Fruit fly (Drosophila melanogaster) whole organism, embryonic: ENCODE data around the gene Rfx.

Experiments used
- Atf-2 ChIP-seq: fragments of 200-800 bp; sonication (Bioruptor generic); optimal IDR thresholded peaks from 2 replicates; lab custom pipeline; 2016; ENCODE audit warnings: missing biosample characterization, missing genetic modification characterization
- B-H2 ChIP-seq: fragments of 200-800 bp; sonication (Bioruptor generic); optimal IDR thresholded peaks from 2 replicates; lab custom pipeline; 2018; ENCODE audit warnings: missing biosample characterization, mild to moderate bottlenecking, missing genetic modification characterization
- Bgb ChIP-seq: fragments of 200-800 bp; sonication (Bioruptor generic); IDR thresholded peaks from 2 replicates; pipeline ENCODE4 v1.3.6; 2022; ENCODE audit warnings: missing biosample characterization, missing genetic modification characterization; ENCODE audit not compliant: partially characterized antibody
- CG10366 ChIP-seq: fragments of 200-800 bp; sonication (Bioruptor generic); IDR thresholded peaks from 2 replicates; pipeline ENCODE4 v1.3.6; 2022; ENCODE audit warnings: missing biosample characterization, missing genetic modification characterization
- CG10431 ChIP-seq: fragments of 200-800 bp; sonication (Bioruptor generic); optimal IDR thresholded peaks from 3 replicates; lab custom pipeline; 2018; ENCODE audit warnings: missing biosample characterization, mild to moderate bottlenecking, missing genetic modification characterization
- CG10979 ChIP-seq: fragments of 200-800 bp; sonication (Bioruptor generic); optimal IDR thresholded peaks from 2 replicates; lab custom pipeline; 2018; ENCODE audit warnings: missing biosample characterization, mild to moderate bottlenecking, missing genetic modification characterization, moderate library complexity
- CG12155 ChIP-seq: fragments of 200-800 bp; sonication (Bioruptor generic); optimal IDR thresholded peaks from 3 replicates; lab custom pipeline; 2016; ENCODE audit warnings: missing biosample characterization, missing genetic modification characterization
- CG17186 ChIP-seq: fragments of 200-800 bp; sonication (Bioruptor generic); optimal IDR thresholded peaks from 3 replicates; lab custom pipeline; 2017; ENCODE audit warnings: missing biosample characterization, missing genetic modification reagents, missing genetic modification characterization
- CG17802 ChIP-seq: fragments of 200-800 bp; sonication (Bioruptor generic); optimal IDR thresholded peaks from 2 replicates; lab custom pipeline; 2018; ENCODE audit warnings: missing biosample characterization, mild to moderate bottlenecking, missing genetic modification characterization, moderate library complexity
- CG2116 ChIP-seq: fragments of 200-800 bp; sonication (Bioruptor generic); optimal IDR thresholded peaks from 3 replicates; lab custom pipeline; 2018; ENCODE audit warnings: missing biosample characterization, mild to moderate bottlenecking, missing genetic modification characterization
- CG30020 ChIP-seq: fragments of 200-800 bp; optimal IDR thresholded peaks from 2 replicates; lab custom pipeline; 2019; ENCODE audit warnings: missing biosample characterization, mild to moderate bottlenecking, missing genetic modification characterization, moderate library complexity
- CG31365 ChIP-seq: fragments of 200-800 bp; sonication (Bioruptor generic); optimal IDR thresholded peaks from 2 replicates; lab custom pipeline; 2018; ENCODE audit warnings: missing biosample characterization, mild to moderate bottlenecking, missing genetic modification characterization
- CG31388 ChIP-seq: fragments of 200-800 bp; sonication (Bioruptor generic); optimal IDR thresholded peaks from 2 replicates; lab custom pipeline; 2016; ENCODE audit warnings: missing biosample characterization, missing genetic modification characterization
- CG3281 ChIP-seq: fragments of 200-800 bp; sonication (Bioruptor generic); optimal IDR thresholded peaks from 3 replicates; lab custom pipeline; 2017; ENCODE audit warnings: missing biosample characterization, mild to moderate bottlenecking, missing genetic modification characterization
- CG33213 ChIP-seq: fragments of 200-800 bp; sonication (Bioruptor generic); optimal IDR thresholded peaks from 3 replicates; lab custom pipeline; 2016; ENCODE audit warnings: missing biosample characterization, missing genetic modification characterization
- CG4282 ChIP-seq: fragments of 200-800 bp; sonication (Bioruptor generic); optimal IDR thresholded peaks from 2 replicates; lab custom pipeline; 2016; ENCODE audit warnings: missing biosample characterization, missing genetic modification characterization
- CG5245 ChIP-seq: fragments of 200-800 bp; sonication (Bioruptor generic); optimal IDR thresholded peaks from 3 replicates; lab custom pipeline; 2016; ENCODE audit warnings: missing biosample characterization, missing genetic modification characterization
- CG7745 ChIP-seq: fragments of 200-800 bp; sonication (Bioruptor generic); optimal IDR thresholded peaks from 2 replicates; lab custom pipeline; 2018; ENCODE audit warnings: missing biosample characterization, mild to moderate bottlenecking, missing genetic modification characterization, moderate library complexity
- CG8281 ChIP-seq: fragments of 200-800 bp; sonication (Bioruptor generic); optimal IDR thresholded peaks from 2 replicates; lab custom pipeline; 2018; ENCODE audit warnings: missing biosample characterization, mild to moderate bottlenecking, missing genetic modification characterization, moderate library complexity
- Dad ChIP-seq: fragments of 200-800 bp; sonication (Bioruptor generic); optimal IDR thresholded peaks from 3 replicates; lab custom pipeline; 2016; ENCODE audit warnings: missing biosample characterization, missing genetic modification characterization
- Kr ChIP-seq: fragments of 200-800 bp; sonication (Bioruptor generic); optimal IDR thresholded peaks from 2 replicates; lab custom pipeline; 2017; ENCODE audit warnings: missing biosample characterization, mild to moderate bottlenecking, missing genetic modification characterization
- Lim3 ChIP-seq: fragments of 200-800 bp; sonication (Bioruptor generic); IDR thresholded peaks from 2 replicates; pipeline ENCODE4 v1.3.6; 2022; ENCODE audit warnings: missing biosample characterization, missing genetic modification characterization
- Mrtf ChIP-seq: fragments of 200-800 bp; sonication (Bioruptor generic); IDR thresholded peaks from 3 replicates; pipeline ENCODE4 v1.3.6; 2022; ENCODE audit warnings: missing biosample characterization, missing genetic modification characterization
- NFAT ChIP-seq: fragments of 200-800 bp; sonication (Bioruptor generic); IDR thresholded peaks from 2 replicates; pipeline ENCODE4 v1.3.6; 2022; ENCODE audit warnings: missing biosample characterization, missing genetic modification characterization
- NK7.1 ChIP-seq: fragments of 200-800 bp; sonication (Bioruptor generic); optimal IDR thresholded peaks from 3 replicates; lab custom pipeline; 2016; ENCODE audit warnings: missing biosample characterization, missing genetic modification characterization
- Opbp ChIP-seq: fragments of 200-800 bp; sonication (Bioruptor generic); IDR thresholded peaks from 3 replicates; pipeline ENCODE4 v1.3.6; 2022; ENCODE audit warnings: missing biosample characterization, missing genetic modification characterization; ENCODE audit not compliant: partially characterized antibody
- Sox102F ChIP-seq: fragments of 200-800 bp; sonication (Bioruptor generic); optimal IDR thresholded peaks from 2 replicates; lab custom pipeline; 2018; ENCODE audit warnings: missing biosample characterization, mild to moderate bottlenecking, missing genetic modification characterization, moderate library complexity
- TFAM ChIP-seq: fragments of 200-800 bp; sonication (Bioruptor generic); optimal IDR thresholded peaks from 2 replicates; lab custom pipeline; 2017; ENCODE audit warnings: missing biosample characterization, missing genetic modification characterization, inconsistent platforms
- Trl ChIP-seq, 3 experiments: fragments of >200 bp in 2 of 3; fragments of 200-800 bp in 1 of 3; sonication (Bioruptor generic) in 1 of 3; optimal IDR thresholded peaks; 2 replicates in 1 of 3; 3 replicates in 2 of 3; lab custom pipeline; 2016 to 2017; ENCODE audit warnings: missing biosample characterization in 1 of 3, missing genetic modification characterization in 1 of 3
- Usf ChIP-seq: fragments of 200-800 bp; sonication (Bioruptor generic); optimal IDR thresholded peaks from 2 replicates; lab custom pipeline; 2017; ENCODE audit warnings: missing genotype, missing biosample characterization, missing genetic modification characterization
- cas ChIP-seq: fragments of 200-800 bp; sonication (Bioruptor generic); IDR thresholded peaks from 2 replicates; pipeline ENCODE4 v1.3.6; 2022; ENCODE audit warnings: missing biosample characterization, missing genetic modification characterization
- chn ChIP-seq: fragments of 200-800 bp; sonication (Bioruptor generic); optimal IDR thresholded peaks from 2 replicates; lab custom pipeline; 2016; ENCODE audit warnings: missing biosample characterization, missing genetic modification characterization
- cwo ChIP-seq: fragments of 200-800 bp; sonication (Bioruptor generic); optimal IDR thresholded peaks from 3 replicates; lab custom pipeline; 2017; ENCODE audit warnings: missing biosample characterization, missing genetic modification characterization, mild to moderate bottlenecking, moderate library complexity, missing genetic modification reagents
- danr ChIP-seq: fragments of 200-800 bp; sonication (Bioruptor generic); IDR thresholded peaks from 2 replicates; pipeline ENCODE4 v1.3.6; 2022; ENCODE audit warnings: missing biosample characterization, missing genetic modification characterization
- fd96Cb ChIP-seq: fragments of 200-800 bp; sonication (Bioruptor generic); optimal IDR thresholded peaks from 2 replicates; lab custom pipeline; 2018; ENCODE audit warnings: missing biosample characterization, mild to moderate bottlenecking, missing genetic modification characterization, moderate library complexity
- gro ChIP-seq: fragments of 200-800 bp; sonication (Bioruptor generic); optimal IDR thresholded peaks from 2 replicates; lab custom pipeline; 2016; ENCODE audit warnings: missing biosample characterization, missing genetic modification characterization
- h ChIP-seq: fragments of >200 bp; optimal IDR thresholded peaks from 2 replicates; lab custom pipeline; 2017
- hb ChIP-seq: fragments of 200-800 bp; sonication (Bioruptor generic); IDR thresholded peaks from 3 replicates; pipeline ENCODE4 v1.3.6; 2022; ENCODE audit warnings: missing biosample characterization, missing genetic modification characterization; ENCODE audit not compliant: partially characterized antibody
- inv ChIP-seq: fragments of 200-800 bp; sonication (Bioruptor generic); IDR thresholded peaks from 2 replicates; pipeline ENCODE4 v1.3.6; 2022; ENCODE audit warnings: missing biosample characterization, missing genetic modification characterization; ENCODE audit not compliant: partially characterized antibody
- jigr1 ChIP-seq: fragments of 200-800 bp; sonication (Bioruptor generic); IDR thresholded peaks from 3 replicates; pipeline ENCODE4 v1.3.6; 2022; ENCODE audit warnings: missing biosample characterization, missing genetic modification characterization
- jumu ChIP-seq: fragments of 200-800 bp; sonication (Bioruptor generic); optimal IDR thresholded peaks from 3 replicates; lab custom pipeline; 2016; ENCODE audit warnings: missing biosample characterization, missing genetic modification characterization
- nmo ChIP-seq: fragments of 200-800 bp; sonication (Bioruptor generic); optimal IDR thresholded peaks from 2 replicates; lab custom pipeline; 2018; ENCODE audit warnings: missing biosample characterization, mild to moderate bottlenecking, missing genetic modification characterization, moderate library complexity
- nom ChIP-seq: fragments of 200-800 bp; sonication (Bioruptor generic); optimal IDR thresholded peaks from 2 replicates; lab custom pipeline; 2017; ENCODE audit warnings: missing biosample characterization, missing genetic modification characterization, mild to moderate bottlenecking, moderate library complexity, missing genetic modification reagents
- onecut ChIP-seq: fragments of 200-800 bp; sonication (Bioruptor generic); IDR thresholded peaks from 2 replicates; pipeline ENCODE4 v1.3.6; 2022; ENCODE audit warnings: missing biosample characterization, missing genetic modification characterization
- pros ChIP-seq: fragments of 200-800 bp; sonication (Bioruptor generic); optimal IDR thresholded peaks from 3 replicates; lab custom pipeline; 2019; ENCODE audit warnings: missing biosample characterization, mild to moderate bottlenecking, missing genetic modification characterization, moderate library complexity
- slp2 ChIP-seq: fragments of 200-800 bp; sonication (Bioruptor generic); optimal IDR thresholded peaks from 2 replicates; lab custom pipeline; 2016; ENCODE audit warnings: missing biosample characterization, missing genetic modification characterization
- tin ChIP-seq: fragments of 200-800 bp; sonication (Bioruptor generic); optimal IDR thresholded peaks from 3 replicates; lab custom pipeline; 2016; ENCODE audit warnings: missing biosample characterization, missing genetic modification characterization
- trem ChIP-seq: fragments of 200-800 bp; optimal IDR thresholded peaks from 3 replicates; lab custom pipeline; 2019; ENCODE audit warnings: missing biosample characterization, mild to moderate bottlenecking, missing genetic modification characterization, moderate library complexity
- vvl ChIP-seq: fragments of 200-800 bp; sonication (Bioruptor generic); IDR thresholded peaks from 2 replicates; pipeline ENCODE4 v1.3.6; 2022; ENCODE audit warnings: missing biosample characterization, missing genetic modification characterization
- zen2 ChIP-seq: fragments of 200-800 bp; sonication (Bioruptor generic); IDR thresholded peaks from 3 replicates; pipeline ENCODE4 v1.3.6; 2022; ENCODE audit warnings: missing biosample characterization, missing genetic modification characterization; ENCODE audit not compliant: partially characterized antibody

Gene Rfx

dm6 chr3R:10353932-10354703, 23.8 kb downstream of the Rfx start (continued):
- TF ChIP-seq trem (tag; lab: Kevin White, UChicago) (peak; percentile 45), nmo (peak; percentile 60), CG10431 (GFP tag; lab: Kevin White, UChicago) (peak; percentile 41), CG17802 (tag; lab: Kevin White, UChicago) (no peak), fd96Cb (tag; lab: Kevin White, UChicago) (peak; percentile 45), Usf (GFP tag; lab: Kevin White, UChicago) (no peak), Bgb (no peak), Dad (GFP tag; lab: Kevin White, UChicago) (no peak), chn (GFP tag; lab: Kevin White, UChicago) (no peak), CG2116 (GFP tag; lab: Kevin White, UChicago) (no peak), vvl (GFP tag; lab: Robert Waterston, UW) (no peak), CG17186 (no peak), Lim3 (GFP tag; lab: Robert Waterston, UW) (no peak), Mrtf (GFP tag; lab: Robert Waterston, UW) (no peak), CG10366 (GFP tag; lab: Robert Waterston, UW) (no peak), Trl (optimal IDR thresholded peaks at IDR 0.05; lab: Kevin White, UChicago) (no peak), Trl (GFP tag; optimal IDR thresholded peaks at IDR 0.05; lab: Kevin White, UChicago) (no peak), cwo (GFP tag; lab: Kevin White, UChicago) (no peak), CG3281 (GFP tag; lab: Kevin White, UChicago) (no peak), CG33213 (no peak), Atf-2 (GFP tag; lab: Kevin White, UChicago) (no peak), Sox102F (GFP tag; lab: Kevin White, UChicago) (peak; percentile 12), TFAM (GFP tag; lab: Kevin White, UChicago) (no peak), B-H2 (GFP tag; lab: Kevin White, UChicago) (no peak), cas (GFP tag; lab: Robert Waterston, UW) (no peak), gro (GFP tag; lab: Kevin White, UChicago) (no peak), CG31365 (tag; lab: Kevin White, UChicago) (no peak), Kr (GFP tag; lab: Kevin White, UChicago) (peak; percentile 58), slp2 (GFP tag; lab: Kevin White, UChicago) (no peak), NK7.1 (GFP tag; lab: Kevin White, UChicago) (no peak), CG4282 (no peak), hb (GFP tag; lab: Robert Waterston, UW) (no peak), NFAT (no peak), CG12155 (GFP tag; lab: Kevin White, UChicago) (no peak), jigr1 (no peak), CG31388 (GFP tag; lab: Kevin White, UChicago) (no peak), inv (GFP tag; lab: Robert Waterston, UW) (no peak), CG5245 (GFP tag; lab: Kevin White, UChicago) (no peak), tin (peak; percentile 31), CG7745 (tag; lab: Kevin White, UChicago) (no peak), CG10979 (peak; percentile 74), jumu (GFP tag; lab: Kevin White, UChicago) (no peak), CG30020 (tag; lab: Kevin White, UChicago) (no peak), h (lab: Kevin White, UChicago) (no peak), Opbp (no peak), nom (GFP tag; lab: Kevin White, UChicago) (no peak), onecut (GFP tag; lab: Robert Waterston, UW) (peak; percentile 50), CG8281 (tag; lab: Kevin White, UChicago) (peak; percentile 31), zen2 (GFP tag; lab: Robert Waterston, UW) (no peak), pros (GFP tag; lab: Kevin White, UChicago) (peak; percentile 96), danr (no peak)
